Fruit fly (Drosophila melanogaster): ENCODE data around the gene r-cup.

The r-cup gene

DNA sequence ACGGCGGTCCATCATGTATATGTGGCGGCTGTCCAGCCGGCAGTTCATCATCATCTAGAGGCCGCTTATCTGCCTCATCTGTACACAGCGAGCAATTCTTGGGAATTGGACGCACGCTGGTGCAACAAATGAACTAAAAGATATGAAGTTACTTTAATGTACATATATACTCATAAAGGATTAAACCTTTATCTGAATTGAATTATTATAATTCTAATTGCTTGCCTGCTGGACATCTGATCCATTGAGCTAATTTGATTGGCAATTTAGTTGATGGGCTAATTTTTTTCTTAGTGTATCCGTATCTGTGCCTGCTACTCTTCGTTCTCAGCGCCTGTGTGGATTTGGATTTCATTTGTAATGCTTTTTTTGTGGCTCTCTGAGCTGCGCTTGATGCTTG is 47.3 kb upstream of the r-cup start (continued):
- TF ChIP-seq CG11762 (GFP tag; optimal IDR thresholded peaks at IDR 0.05; ENCODE audit: insufficient read depth) (peak; percentile 82), esn (GFP tag; optimal IDR thresholded peaks at IDR 0.05) (peak; percentile 89), Hr4 (GFP tag; optimal IDR thresholded peaks at IDR 0.05) (peak; percentile 89), CG4318 (GFP tag; optimal IDR thresholded peaks at IDR 0.05) (peak; percentile 77), Gug (GFP tag; IDR thresholded peaks at IDR 0.05) (peak; percentile 86), Sox15 (GFP tag; optimal IDR thresholded peaks at IDR 0.05) (peak; percentile 62), Smox (GFP tag; optimal IDR thresholded peaks at IDR 0.05) (peak; percentile 84), Hr39 (GFP tag; optimal IDR thresholded peaks at IDR 0.05) (peak; percentile 80), Ets96B (tag; optimal IDR thresholded peaks at IDR 0.05) (peak; percentile 90), CG10631 (GFP tag; optimal IDR thresholded peaks at IDR 0.05) (peak; percentile 88), CG15336 (GFP tag; IDR thresholded peaks at IDR 0.05) (peak; percentile 92), CG7368 (GFP tag; optimal IDR thresholded peaks at IDR 0.05) (peak; percentile 80), CG34406 (GFP tag; optimal IDR thresholded peaks at IDR 0.05) (peak; percentile 82), CG8632 (GFP tag; optimal IDR thresholded peaks at IDR 0.05) (peak; percentile 80), CG8119 (GFP tag; IDR thresholded peaks at IDR 0.05) (peak; percentile 92), fd85E (GFP tag; optimal IDR thresholded peaks at IDR 0.05) (peak; percentile 26), Eip93F (GFP tag; optimal IDR thresholded peaks at IDR 0.05) (peak; percentile 17), Hr38 (GFP tag; optimal IDR thresholded peaks at IDR 0.05) (no peak), CG9139 (GFP tag; optimal IDR thresholded peaks at IDR 0.05) (peak; percentile 76)

DNA sequence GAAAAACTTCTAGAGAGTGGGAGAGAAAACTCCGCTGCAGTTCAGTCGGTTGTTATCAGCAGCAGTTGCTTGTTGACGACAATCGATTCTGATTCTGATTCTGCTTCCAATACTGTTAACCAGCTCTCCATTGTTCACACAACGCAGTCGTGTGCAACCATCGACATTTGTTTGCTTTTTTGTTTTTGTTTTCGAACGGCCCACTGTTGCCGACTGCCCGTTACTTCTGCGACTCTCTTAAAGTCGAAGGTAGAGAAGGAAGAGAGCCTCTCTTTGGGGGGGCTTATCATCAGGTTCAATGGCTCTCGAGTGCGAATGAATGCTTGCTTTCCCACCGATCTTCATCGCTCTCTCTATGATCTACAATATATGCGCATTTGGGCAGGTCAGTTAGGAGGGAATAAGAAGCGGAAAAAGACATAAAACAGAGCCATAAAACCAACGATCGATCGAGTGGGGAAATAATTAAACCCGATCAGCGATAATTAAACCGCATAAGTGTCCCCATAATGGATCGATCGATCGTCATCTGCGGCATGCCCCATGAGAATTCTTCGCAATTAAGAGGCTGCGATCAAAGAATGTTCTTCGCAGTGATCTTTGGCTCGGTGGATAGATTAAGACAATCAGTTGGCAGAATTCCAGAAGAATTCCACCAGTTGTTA is 46.1 kb upstream of the r-cup start:
- peak; percentile 34 to 65 for TF ChIP-seq ss (GFP tag; optimal IDR thresholded peaks at IDR 0.05)
- TF ChIP-seq CG6163 (GFP tag; IDR thresholded peaks at IDR 0.05), result 0 out of 3 replicates have a peak, but pooled peaks have one; percentile 39
- TF ChIP-seq CG6854 (GFP tag; optimal IDR thresholded peaks at IDR 0.05), result peak; percentile 48
- TF ChIP-seq net (GFP tag; optimal IDR thresholded peaks at IDR 0.05), result peak; percentile 19
- TF ChIP-seq eg (GFP tag; IDR thresholded peaks at IDR 0.05), result no peak
- peak; percentile 35 for TF ChIP-seq Sox14 (GFP tag; optimal IDR thresholded peaks at IDR 0.05)
- no peak for TF ChIP-seq CG3032 (tag; optimal IDR thresholded peaks at IDR 0.05)
- TF ChIP-seq cyc (GFP tag; optimal IDR thresholded peaks at IDR 0.05), result no peak
- no peak for TF ChIP-seq Sox102F (GFP tag; optimal IDR thresholded peaks at IDR 0.05)
- peak; percentile 60 for TF ChIP-seq Eip93F (GFP tag; optimal IDR thresholded peaks at IDR 0.05)
- TF ChIP-seq CG6808 (GFP tag; optimal IDR thresholded peaks at IDR 0.05), result peak; percentile 25
- peak; percentile 24 for TF ChIP-seq CG6276 (GFP tag; optimal IDR thresholded peaks at IDR 0.05)
- no peak for TF ChIP-seq Gug (GFP tag; IDR thresholded peaks at IDR 0.05)
- TF ChIP-seq Eip78C (GFP tag), result peak; percentile 51
- TF ChIP-seq CG4318 (GFP tag; optimal IDR thresholded peaks at IDR 0.05), result no peak
- TF ChIP-seq CG1621 (tag; optimal IDR thresholded peaks at IDR 0.05), result peak; percentile 10
- TF ChIP-seq fkh (GFP tag; optimal IDR thresholded peaks at IDR 0.05), result peak; percentile 33
- no peak for TF ChIP-seq CG34406 (GFP tag; optimal IDR thresholded peaks at IDR 0.05)
- peak; percentile 2 for TF ChIP-seq Ets96B (tag; optimal IDR thresholded peaks at IDR 0.05)
- peak; percentile 37 for TF ChIP-seq dsx (GFP tag; optimal IDR thresholded peaks at IDR 0.05; ENCODE audit: poor library complexity, severe bottlenecking)
- 0 out of 3 replicates have a peak, but pooled peaks have one; percentile 19 for TF ChIP-seq CG8119 (GFP tag; IDR thresholded peaks at IDR 0.05)
- peak; percentile 39 for TF ChIP-seq CG15336 (GFP tag; IDR thresholded peaks at IDR 0.05)
- TF ChIP-seq achi (GFP tag; optimal IDR thresholded peaks at IDR 0.05), result no peak
- peak; percentile 64 for TF ChIP-seq CG9139 (GFP tag; optimal IDR thresholded peaks at IDR 0.05)
- no peak for TF ChIP-seq Blimp-1 (GFP tag; optimal IDR thresholded peaks at IDR 0.05)
- peak; percentile 77 for TF ChIP-seq svp (GFP tag)
- TF ChIP-seq vri (GFP tag; optimal IDR thresholded peaks at IDR 0.05), result peak; percentile 32

Data from whole organism, prepupa.